Worm (Caenorhabditis elegans): ENCODE results near the gene vkmt-1.

- no peak for TF ChIP-seq him-1 (tag; optimal IDR thresholded peaks at IDR 0.05)
- TF ChIP-seq W03F9.2 (tag; optimal IDR thresholded peaks at IDR 0.05), result no peak
- TF ChIP-seq dao-5 (tag; optimal IDR thresholded peaks at IDR 0.05), result no peak
Observed at ce11 chrIV:12252579-12252978, 25.9 kb upstream of the vkmt-1 start, which contains the start of gene dnj-26.
